In genomic region chr3L:175949-176348, dm6 we compare ENCODE assay signal across 1 fruit fly cellular context.
TF ChIP-seq lines count a peak whose summit lies in the region.

Gene CG7049 (minus strand): TSS chr3L:176228.

TF ChIP-seq in whole organism, embryonic, 481 proteins besides CTCF, POLR2A, EP300 and RAD21 (continued from another document):
- TF ChIP-seq chinmo (GFP tag; IDR thresholded peaks at IDR 0.05; lab: Robert Waterston, UW; ENCODE audit: partially characterized antibody) (0 out of 4 replicates have a peak, but pooled peaks have one; percentile 35), CG8359 (GFP tag; optimal IDR thresholded peaks at IDR 0.05; lab: Kevin White, UChicago; ENCODE audit: borderline replicate concordance) (no peak), CG13894 (tag; optimal IDR thresholded peaks at IDR 0.05; lab: Kevin White, UChicago) (no peak), slp2 (GFP tag; optimal IDR thresholded peaks at IDR 0.05; lab: Kevin White, UChicago) (no peak), Lhr (GFP tag; optimal IDR thresholded peaks at IDR 0.05; lab: Kevin White, UChicago) (peak; percentile 72), CG7839 (tag; optimal IDR thresholded peaks at IDR 0.05; lab: Kevin White, UChicago) (no peak), sens (GFP tag; lab: Kevin White, UChicago) (peak; percentile 57), HmgZ (tag; optimal IDR thresholded peaks at IDR 0.05; lab: Kevin White, UChicago) (peak; percentile 18), CG4360 (GFP tag; IDR thresholded peaks at IDR 0.05; lab: Robert Waterston, UW) (no peak), seq (GFP tag; IDR thresholded peaks at IDR 0.05; lab: Robert Waterston, UW) (no peak), ro (GFP tag; IDR thresholded peaks at IDR 0.05; lab: Robert Waterston, UW) (no peak), Fer1 (GFP tag; optimal IDR thresholded peaks at IDR 0.05; lab: Kevin White, UChicago) (peak; percentile 3), Stat92E (GFP tag; optimal IDR thresholded peaks at IDR 0.05; lab: Kevin White, UChicago) (peak in 1 of 3 experiments; percentile 18), Mes4 (GFP tag; optimal IDR thresholded peaks at IDR 0.05; lab: Kevin White, UChicago) (no peak), CG9797 (GFP tag; optimal IDR thresholded peaks at IDR 0.05; lab: Kevin White, UChicago) (peak; percentile 57), CG14710 (tag; optimal IDR thresholded peaks at IDR 0.05; lab: Kevin White, UChicago) (peak; percentile 29), danr (GFP tag; IDR thresholded peaks at IDR 0.05; lab: Robert Waterston, UW) (no peak), CG15514 (GFP tag; optimal IDR thresholded peaks at IDR 0.05; lab: Kevin White, UChicago) (peak; percentile 22), Hmr (GFP tag; optimal IDR thresholded peaks at IDR 0.05; lab: Kevin White, UChicago) (peak; percentile 10), MESR4 (GFP tag; optimal IDR thresholded peaks at IDR 0.05; lab: Kevin White, UChicago) (peak; percentile 63), sd (tag; optimal IDR thresholded peaks at IDR 0.05; lab: Kevin White, UChicago) (peak; percentile 80), CG10147 (GFP tag; optimal IDR thresholded peaks at IDR 0.05; lab: Kevin White, UChicago) (peak; percentile 14), Spps (tag; optimal IDR thresholded peaks at IDR 0.05; lab: Kevin White, UChicago) (peak; percentile 2), vvl (GFP tag; IDR thresholded peaks at IDR 0.05; lab: Robert Waterston, UW) (peak; percentile 33; the same call in 1 of the 2 replicates), gfzf (GFP tag; optimal IDR thresholded peaks at IDR 0.05; lab: Kevin White, UChicago) (peak; percentile 72), CG4617 (GFP tag; optimal IDR thresholded peaks at IDR 0.05; lab: Kevin White, UChicago; ENCODE audit: borderline replicate concordance) (peak; percentile 6), Lpt (GFP tag; optimal IDR thresholded peaks at IDR 0.05; lab: Kevin White, UChicago) (no peak), trem (tag; optimal IDR thresholded peaks at IDR 0.05; lab: Kevin White, UChicago) (peak; percentile 28), CG4424 (GFP tag; optimal IDR thresholded peaks at IDR 0.05; lab: Kevin White, UChicago) (peak; percentile 5), YL-1 (GFP tag; optimal IDR thresholded peaks at IDR 0.05; lab: Kevin White, UChicago) (peak; percentile 27), Med (GFP tag; lab: Kevin White, UChicago) (peak; percentile 84), Eip74EF (GFP tag; optimal IDR thresholded peaks at IDR 0.05; lab: Kevin White, UChicago) (peak in 1 of 2 experiments; percentile 81), CG13287 (GFP tag; IDR thresholded peaks at IDR 0.05; lab: Robert Waterston, UW; ENCODE audit: partially characterized antibody) (peak; percentile 59)
